Fruit fly (Drosophila melanogaster): Measurements from ENCODE around the gene CG33768.

The CG33768 gene

DNA sequence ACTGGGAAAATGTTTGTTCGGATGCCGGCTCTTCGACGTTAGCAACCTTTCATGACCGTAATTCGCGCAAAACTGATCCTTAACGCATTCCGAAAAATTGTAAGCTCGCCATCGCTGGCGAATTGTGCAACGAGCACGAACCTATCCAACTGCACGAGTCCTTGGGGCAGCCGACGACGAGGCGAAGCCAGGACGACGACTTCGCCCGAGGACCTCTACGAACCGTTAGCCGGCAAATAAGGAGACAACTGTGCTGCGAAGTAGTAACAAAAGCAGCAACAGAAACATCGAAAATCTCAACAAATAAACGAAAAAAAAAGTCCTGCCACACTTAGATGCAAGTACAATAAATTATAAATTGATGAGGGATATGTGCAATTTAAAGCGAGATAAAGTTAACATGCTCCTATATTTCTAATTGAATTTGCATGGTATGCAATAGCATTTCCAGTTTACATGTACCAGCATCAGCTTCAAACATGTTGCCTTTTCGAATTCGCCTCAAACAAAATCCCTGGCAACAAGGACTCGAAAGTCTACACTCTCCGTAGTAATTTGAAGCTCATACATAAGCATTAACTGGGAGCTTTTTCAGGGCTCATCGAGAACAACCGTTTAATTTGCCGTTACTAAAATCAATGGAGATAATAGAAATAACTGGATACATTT is 9.0 kb upstream of the CG33768 start, which contains the start of gene CG14459:
Gene CG14459, minus strand, starts transcription at position 51 of the 669 bp plus-strand sequence.
- no peak for TF ChIP-seq Eip78C (GFP tag)
- no peak for TF ChIP-seq Sox14 (GFP tag; optimal IDR thresholded peaks at IDR 0.05)
- no peak for TF ChIP-seq Blimp-1 (GFP tag; optimal IDR thresholded peaks at IDR 0.05)
- no peak for TF ChIP-seq net (GFP tag; optimal IDR thresholded peaks at IDR 0.05)

DNA sequence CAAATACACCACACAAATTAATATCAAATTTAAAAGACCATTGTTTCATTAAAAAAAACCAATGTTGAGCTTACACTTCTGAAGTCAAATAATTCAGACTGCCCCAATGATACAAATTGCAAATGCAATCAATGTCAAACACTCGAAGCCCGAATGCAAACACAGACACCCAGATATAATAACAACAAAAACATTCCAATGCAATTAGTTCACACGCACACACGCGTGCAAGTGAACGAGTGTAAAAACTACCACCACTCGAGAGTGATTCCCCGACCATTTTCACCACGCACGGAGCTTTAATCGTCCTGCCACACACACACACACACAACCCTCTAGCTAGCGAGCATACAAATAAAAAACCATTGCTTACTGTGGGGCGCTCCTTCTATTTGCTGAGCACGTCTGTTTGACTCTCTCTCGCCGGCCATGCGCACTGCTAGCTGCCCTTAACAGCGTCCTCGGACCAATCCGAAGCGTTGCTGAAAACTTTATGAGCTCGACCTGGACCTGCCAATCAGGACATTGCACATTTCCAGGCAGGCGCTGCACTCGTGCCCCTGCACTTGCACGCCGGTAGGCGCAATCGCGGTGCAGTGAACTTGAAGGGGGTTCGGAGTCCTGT is 4.6 kb upstream of the CG33768 start:
- no peak for TF ChIP-seq pdm3 (GFP tag; optimal IDR thresholded peaks at IDR 0.05)
- TF ChIP-seq CG34406 (GFP tag; optimal IDR thresholded peaks at IDR 0.05): no peak
- TF ChIP-seq ss (GFP tag; optimal IDR thresholded peaks at IDR 0.05): no peak
- TF ChIP-seq Ets21C (GFP tag; optimal IDR thresholded peaks at IDR 0.05): no peak
- TF ChIP-seq CG31627 (GFP tag; optimal IDR thresholded peaks at IDR 0.05): no peak
- no peak for TF ChIP-seq Ets96B (tag; optimal IDR thresholded peaks at IDR 0.05)
- TF ChIP-seq Eip93F (GFP tag; optimal IDR thresholded peaks at IDR 0.05): no peak
- TF ChIP-seq cyc (GFP tag; optimal IDR thresholded peaks at IDR 0.05): no peak
- no peak for TF ChIP-seq CG11762 (GFP tag; optimal IDR thresholded peaks at IDR 0.05; ENCODE audit: insufficient read depth)
- no peak for TF ChIP-seq topi (GFP tag; optimal IDR thresholded peaks at IDR 0.05)
- no peak for TF ChIP-seq Gug (GFP tag; IDR thresholded peaks at IDR 0.05)
- no peak for TF ChIP-seq CG8119 (GFP tag; IDR thresholded peaks at IDR 0.05)
- TF ChIP-seq CG10631 (GFP tag; optimal IDR thresholded peaks at IDR 0.05): no peak
- no peak for TF ChIP-seq CG6792 (GFP tag; optimal IDR thresholded peaks at IDR 0.05)
- TF ChIP-seq salr (GFP tag; optimal IDR thresholded peaks at IDR 0.05): no peak
- TF ChIP-seq CG3919 (GFP tag; optimal IDR thresholded peaks at IDR 0.05): no peak
- no peak for TF ChIP-seq dac (GFP tag; optimal IDR thresholded peaks at IDR 0.05)
- no peak for TF ChIP-seq OdsH (GFP tag; optimal IDR thresholded peaks at IDR 0.05)
- TF ChIP-seq CG6163 (GFP tag; IDR thresholded peaks at IDR 0.05): no peak

DNA sequence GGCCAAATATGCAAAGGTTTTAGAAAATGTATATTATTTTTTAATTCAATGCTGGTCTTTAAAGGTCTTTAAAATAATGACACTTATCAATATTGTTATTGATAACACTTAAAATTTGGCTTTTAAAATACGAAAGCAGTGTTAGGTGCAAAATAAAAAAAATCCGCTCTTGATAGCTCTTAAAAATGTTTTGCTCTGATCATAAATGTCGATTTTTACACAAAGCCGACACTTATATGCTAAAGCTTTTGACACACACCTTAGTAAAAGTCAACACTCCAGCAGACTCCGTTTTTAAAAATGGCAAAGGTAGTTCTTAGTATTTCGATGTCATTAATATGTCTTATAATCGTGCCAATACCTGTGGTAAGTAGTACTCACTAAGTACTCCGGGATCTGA is 1.6 kb upstream of the CG33768 start, which contains the start of gene CG33766:
Gene CG33766, plus strand, starts transcription at position 301 of the 400 bp plus-strand sequence.
- TF ChIP-seq Met (GFP tag; optimal IDR thresholded peaks at IDR 0.05) (no peak), Sox102F (GFP tag; optimal IDR thresholded peaks at IDR 0.05) (no peak), fd59A (GFP tag; optimal IDR thresholded peaks at IDR 0.05) (no peak), CG10631 (GFP tag; optimal IDR thresholded peaks at IDR 0.05) (no peak), dsx (GFP tag; optimal IDR thresholded peaks at IDR 0.05; ENCODE audit: poor library complexity, severe bottlenecking) (no peak), CG32006 (GFP tag; optimal IDR thresholded peaks at IDR 0.05) (no peak), CG15336 (GFP tag; IDR thresholded peaks at IDR 0.05) (no peak), pdm3 (GFP tag; optimal IDR thresholded peaks at IDR 0.05) (no peak), esn (GFP tag; optimal IDR thresholded peaks at IDR 0.05) (no peak), CG16779 (tag; optimal IDR thresholded peaks at IDR 0.05) (no peak), fkh (GFP tag; optimal IDR thresholded peaks at IDR 0.05) (no peak), CG8319 (GFP tag; optimal IDR thresholded peaks at IDR 0.05) (no peak), CG7368 (GFP tag; optimal IDR thresholded peaks at IDR 0.05) (no peak)

DNA sequence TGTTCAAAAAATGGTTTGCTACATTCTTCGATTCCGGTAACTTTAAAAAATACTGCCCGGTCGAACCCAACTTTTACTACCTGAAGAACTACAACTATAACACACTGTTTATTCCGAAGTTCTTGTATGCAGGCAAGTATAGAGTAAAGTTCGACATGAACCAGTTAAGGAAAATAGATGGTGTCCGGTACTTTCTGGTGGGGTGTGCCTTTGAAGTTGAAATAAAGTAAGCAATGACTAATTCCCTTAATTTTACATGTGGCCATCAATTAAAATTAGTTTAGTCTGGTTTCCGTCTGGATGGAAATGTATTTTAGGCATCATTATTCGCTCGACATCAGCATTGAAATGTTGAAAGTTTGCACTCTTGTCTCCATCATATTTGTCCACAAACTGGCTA is 956 bp upstream of the CG33768 start, which contains the start of gene CG33767:
Gene CG33767, plus strand, starts transcription at position 301 of the 400 bp plus-strand sequence.
- no peak for TF ChIP-seq CG11902 (GFP tag; optimal IDR thresholded peaks at IDR 0.05)
- no peak for TF ChIP-seq Ets96B (tag; optimal IDR thresholded peaks at IDR 0.05)
- TF ChIP-seq Hr39 (GFP tag; optimal IDR thresholded peaks at IDR 0.05): no peak
- TF ChIP-seq CG34406 (GFP tag; optimal IDR thresholded peaks at IDR 0.05): no peak
- TF ChIP-seq net (GFP tag; optimal IDR thresholded peaks at IDR 0.05): no peak
- TF ChIP-seq cyc (GFP tag; optimal IDR thresholded peaks at IDR 0.05): no peak
- no peak for TF ChIP-seq CG1621 (tag; optimal IDR thresholded peaks at IDR 0.05)
- no peak for TF ChIP-seq Sox14 (GFP tag; optimal IDR thresholded peaks at IDR 0.05)
- no peak for TF ChIP-seq CG3919 (GFP tag; optimal IDR thresholded peaks at IDR 0.05)
- no peak for TF ChIP-seq acj6 (GFP tag; optimal IDR thresholded peaks at IDR 0.05)
- no peak for TF ChIP-seq CG10669 (GFP tag; optimal IDR thresholded peaks at IDR 0.05)
- TF ChIP-seq CG11294 (GFP tag; IDR thresholded peaks at IDR 0.05): no peak
- no peak for TF ChIP-seq dac (GFP tag; optimal IDR thresholded peaks at IDR 0.05)
- TF ChIP-seq Gug (GFP tag; IDR thresholded peaks at IDR 0.05): no peak
- TF ChIP-seq pdm3 (GFP tag; optimal IDR thresholded peaks at IDR 0.05): no peak

Data from whole organism, prepupa.